Fruit fly (Drosophila melanogaster) whole organism, embryonic: ENCODE results near the gene CG43156.

ENCODE experiments used
- Atf3 ChIP-seq: fragments of 200-800 bp; sonication (Bioruptor generic); optimal IDR thresholded peaks from 3 replicates; lab custom pipeline; 2016; ENCODE audit warnings: missing biosample characterization, missing genetic modification characterization
- Awh ChIP-seq: fragments of 200-800 bp; sonication (Bioruptor generic); IDR thresholded peaks from 2 replicates; pipeline ENCODE4, ENCODE4 v1.3.6; 2022; ENCODE audit warnings: missing biosample characterization, missing genetic modification characterization
- CG10321 ChIP-seq: fragments of 200-800 bp; sonication (Bioruptor generic); IDR thresholded peaks from 2 replicates; pipeline ENCODE4 v1.3.6; 2022; ENCODE audit warnings: missing biosample characterization, missing genetic modification characterization
- CG12236 ChIP-seq: fragments of 200-800 bp; sonication (Bioruptor generic); optimal IDR thresholded peaks from 2 replicates; lab custom pipeline; 2016; ENCODE audit warnings: missing biosample characterization, missing genetic modification characterization
- CG17328 ChIP-seq: fragments of 200-800 bp; sonication (Bioruptor generic); IDR thresholded peaks from 2 replicates; pipeline ENCODE4 v1.3.6; 2022; ENCODE audit warnings: missing biosample characterization, missing genetic modification characterization
- CG2199 ChIP-seq: fragments of 200-800 bp; sonication (Bioruptor generic); IDR thresholded peaks from 3 replicates; pipeline ENCODE4 v1.3.6; 2022; ENCODE audit warnings: missing biosample characterization, missing genetic modification characterization
- CG33213 ChIP-seq: fragments of 200-800 bp; sonication (Bioruptor generic); optimal IDR thresholded peaks from 3 replicates; lab custom pipeline; 2016; ENCODE audit warnings: missing biosample characterization, missing genetic modification characterization
- CG33557 ChIP-seq: fragments of 200-800 bp; sonication (Bioruptor generic); optimal IDR thresholded peaks from 2 replicates; lab custom pipeline; 2019; ENCODE audit warnings: missing biosample characterization, mild to moderate bottlenecking, missing genetic modification characterization, moderate library complexity
- CG34422 ChIP-seq: fragments of 200-800 bp; sonication (Bioruptor generic); IDR thresholded peaks from 3 replicates; pipeline ENCODE4 v1.3.6; 2022; ENCODE audit warnings: missing biosample characterization, missing genetic modification characterization
- CG3995 ChIP-seq: fragments of 200-800 bp; sonication (Bioruptor generic); optimal IDR thresholded peaks from 3 replicates; lab custom pipeline; 2016; ENCODE audit warnings: missing biosample characterization, missing genetic modification characterization
- CG4730 ChIP-seq: fragments of 200-800 bp; sonication (Bioruptor generic); IDR thresholded peaks from 2 replicates; pipeline ENCODE4 v1.3.6; 2022; ENCODE audit warnings: missing biosample characterization, missing genetic modification characterization
- CG6791 ChIP-seq: fragments of 200-800 bp; sonication (Bioruptor generic); IDR thresholded peaks from 3 replicates; pipeline ENCODE4 v1.3.6; 2022; ENCODE audit warnings: missing biosample characterization, missing genetic modification characterization; ENCODE audit not compliant: partially characterized antibody
- CG7839 ChIP-seq: fragments of 200-800 bp; sonication (Bioruptor generic); optimal IDR thresholded peaks from 3 replicates; lab custom pipeline; 2018; ENCODE audit warnings: missing biosample characterization, mild to moderate bottlenecking, missing genetic modification characterization, moderate library complexity
- CG7928 ChIP-seq: fragments of 200-800 bp; sonication (Bioruptor generic); optimal IDR thresholded peaks from 2 replicates; lab custom pipeline; 2017; ENCODE audit warnings: missing biosample characterization, mild to moderate bottlenecking, missing genetic modification characterization
- CG8388 ChIP-seq: fragments of 200-800 bp; sonication (Bioruptor generic); optimal IDR thresholded peaks from 2 replicates; lab custom pipeline; 2019; ENCODE audit warnings: missing biosample characterization, mild to moderate bottlenecking, missing genetic modification characterization, moderate library complexity
- CG8924 ChIP-seq: fragments of 200-800 bp; optimal IDR thresholded peaks from 3 replicates; lab custom pipeline; 2019; ENCODE audit warnings: missing biosample characterization, mild to moderate bottlenecking, missing genetic modification characterization, moderate library complexity
- CG9797 ChIP-seq: fragments of 200-800 bp; sonication (Bioruptor generic); optimal IDR thresholded peaks from 3 replicates; lab custom pipeline; 2018; ENCODE audit warnings: missing biosample characterization, mild to moderate bottlenecking, missing genetic modification characterization
- CkIIα-i1 ChIP-seq: fragments of 200-800 bp; sonication (Bioruptor generic); IDR thresholded peaks from 2 replicates; pipeline ENCODE4 v1.3.6; 2022; ENCODE audit warnings: missing biosample characterization, missing genetic modification characterization
- D19B ChIP-seq: fragments of 200-800 bp; sonication (Bioruptor generic); optimal IDR thresholded peaks from 2 replicates; lab custom pipeline; 2017; ENCODE audit warnings: missing biosample characterization, mild to moderate bottlenecking, missing genetic modification characterization
- Dfd ChIP-seq, 2 experiments: fragments of >200 bp; optimal IDR thresholded peaks; 2 replicates each; lab custom pipeline; 2017; ENCODE audit warnings: missing biosample characterization in 2 of 2, missing genetic modification characterization in 2 of 2
- Dip3 ChIP-seq: fragments of 200-800 bp; sonication (Bioruptor generic); optimal IDR thresholded peaks from 3 replicates; lab custom pipeline; 2016; ENCODE audit warnings: missing biosample characterization, missing genetic modification characterization
- Gug ChIP-seq: fragments of 200-800 bp; sonication (Bioruptor generic); IDR thresholded peaks from 4 replicates; pipeline ENCODE4 v1.3.6; 2022; ENCODE audit warnings: missing biosample characterization, missing genetic modification characterization
- H2.0 ChIP-seq: fragments of 200-800 bp; sonication (Bioruptor generic); IDR thresholded peaks from 2 replicates; pipeline ENCODE4 v1.3.6; 2022; ENCODE audit warnings: missing biosample characterization, missing genetic modification characterization
- HHEX ChIP-seq: fragments of 200-800 bp; sonication (Bioruptor generic); optimal IDR thresholded peaks from 3 replicates; lab custom pipeline; 2017; ENCODE audit warnings: missing biosample characterization, mild to moderate bottlenecking, missing genetic modification characterization, missing genetic modification reagents
- HLHmδ ChIP-seq: fragments of 200-800 bp; sonication (Bioruptor generic); optimal IDR thresholded peaks from 2 replicates; lab custom pipeline; 2018; ENCODE audit warnings: missing biosample characterization, mild to moderate bottlenecking, missing genetic modification characterization, moderate library complexity
- HmgD ChIP-seq: fragments of 200-800 bp; sonication (Bioruptor generic); optimal IDR thresholded peaks from 3 replicates; lab custom pipeline; 2016; ENCODE audit warnings: missing biosample characterization, missing genetic modification characterization
- Hmx ChIP-seq: fragments of 200-800 bp; sonication (Bioruptor generic); optimal IDR thresholded peaks from 2 replicates; lab custom pipeline; 2016; ENCODE audit warnings: missing biosample characterization, missing genetic modification characterization
- Lim3 ChIP-seq: fragments of 200-800 bp; sonication (Bioruptor generic); IDR thresholded peaks from 2 replicates; pipeline ENCODE4 v1.3.6; 2022; ENCODE audit warnings: missing biosample characterization, missing genetic modification characterization
- Meics ChIP-seq: fragments of 200-800 bp; sonication (Bioruptor generic); optimal IDR thresholded peaks from 2 replicates; lab custom pipeline; 2017; ENCODE audit warnings: missing biosample characterization, mild to moderate bottlenecking, missing genetic modification characterization
- Neu2 ChIP-seq: fragments of 200-800 bp; sonication (Bioruptor generic); optimal IDR thresholded peaks from 3 replicates; lab custom pipeline; 2016; ENCODE audit warnings: missing biosample characterization, missing genetic modification characterization, borderline replicate concordance
- NfI ChIP-seq: fragments of 200-800 bp; sonication (Bioruptor generic); optimal IDR thresholded peaks from 3 replicates; lab custom pipeline; 2018; ENCODE audit warnings: missing biosample characterization, mild to moderate bottlenecking, missing genetic modification characterization, moderate library complexity
- Oaz ChIP-seq: fragments of 200-800 bp; sonication (Bioruptor generic); IDR thresholded peaks from 2 replicates; pipeline ENCODE4 v1.3.6; 2022; ENCODE audit warnings: missing biosample characterization, missing genetic modification characterization
- Trl ChIP-seq, 3 experiments: fragments of >200 bp in 2 of 3; fragments of 200-800 bp in 1 of 3; sonication (Bioruptor generic) in 1 of 3; optimal IDR thresholded peaks; 2 replicates in 1 of 3; 3 replicates in 2 of 3; lab custom pipeline; 2016 to 2017; ENCODE audit warnings: missing biosample characterization in 1 of 3, missing genetic modification characterization in 1 of 3
- al ChIP-seq: fragments of 200-800 bp; sonication (Bioruptor generic); IDR thresholded peaks from 2 replicates; pipeline ENCODE4 v1.3.6; 2022; ENCODE audit warnings: missing biosample characterization, missing genetic modification characterization
- aop ChIP-seq: fragments of 200-800 bp; sonication (Bioruptor generic); IDR thresholded peaks from 2 replicates; pipeline ENCODE4 v1.3.6; 2022; ENCODE audit warnings: missing biosample characterization, missing genetic modification characterization
- br ChIP-seq: fragments of >200 bp; optimal IDR thresholded peaks from 2 replicates; lab custom pipeline; 2017
- crp ChIP-seq, 2 experiments: fragments of 200-800 bp; sonication (Bioruptor generic); optimal IDR thresholded peaks; 2 replicates in 1 of 2; 3 replicates in 1 of 2; lab custom pipeline; 2017; ENCODE audit warnings: missing biosample characterization in 2 of 2, missing genetic modification characterization in 2 of 2, mild to moderate bottlenecking in 1 of 2, moderate library complexity in 1 of 2
- exex ChIP-seq: fragments of 200-800 bp; sonication (Bioruptor generic); optimal IDR thresholded peaks from 4 replicates; lab custom pipeline; 2018; ENCODE audit warnings: missing biosample characterization, mild to moderate bottlenecking, missing genetic modification characterization, moderate library complexity
- eyg ChIP-seq: fragments of 200-800 bp; sonication (Bioruptor generic); optimal IDR thresholded peaks from 3 replicates; lab custom pipeline; 2016; ENCODE audit warnings: missing biosample characterization, missing genetic modification characterization
- hkb ChIP-seq, 2 experiments: fragments of 200-800 bp in 1 of 2; fragments of >200 bp in 1 of 2; sonication (Bioruptor generic) in 1 of 2; IDR thresholded peaks in 1 of 2; optimal IDR thresholded peaks in 1 of 2; 2 replicates each; pipeline versions ENCODE4 v1.3.6 to Lab custom; 2017 to 2022; ENCODE audit warnings: missing biosample characterization in 1 of 2, missing genetic modification characterization in 1 of 2
- odd ChIP-seq: fragments of 200-800 bp; sonication (Bioruptor generic); optimal IDR thresholded peaks from 2 replicates; lab custom pipeline; 2017; ENCODE audit warnings: missing biosample characterization, mild to moderate bottlenecking, missing genetic modification characterization
- pho ChIP-seq: fragments of 200-800 bp; sonication (Bioruptor generic); optimal IDR thresholded peaks from 2 replicates; lab custom pipeline; 2016; ENCODE audit warnings: missing biosample characterization, missing genetic modification characterization
- pum ChIP-seq: fragments of 200-800 bp; sonication (Bioruptor generic); optimal IDR thresholded peaks from 2 replicates; lab custom pipeline; 2016; ENCODE audit warnings: missing biosample characterization, missing genetic modification characterization
- pzg ChIP-seq: fragments of 200-800 bp; sonication (Bioruptor generic); optimal IDR thresholded peaks from 3 replicates; lab custom pipeline; 2018; ENCODE audit warnings: missing biosample characterization, mild to moderate bottlenecking, missing genetic modification characterization, moderate library complexity
- scrt ChIP-seq: fragments of 200-800 bp; sonication (Bioruptor generic); optimal IDR thresholded peaks from 2 replicates; lab custom pipeline; 2018; ENCODE audit warnings: missing biosample characterization, mild to moderate bottlenecking, missing genetic modification characterization, moderate library complexity
- twi ChIP-seq: fragments of 200-800 bp; optimal IDR thresholded peaks from 2 replicates; lab custom pipeline; 2019; ENCODE audit warnings: missing biosample characterization, mild to moderate bottlenecking, missing genetic modification characterization, moderate library complexity
- vvl ChIP-seq: fragments of 200-800 bp; sonication (Bioruptor generic); IDR thresholded peaks from 2 replicates; pipeline ENCODE4 v1.3.6; 2022; ENCODE audit warnings: missing biosample characterization, missing genetic modification characterization
- zfh2 ChIP-seq: fragments of 200-800 bp; sonication (Bioruptor generic); optimal IDR thresholded peaks from 2 replicates; lab custom pipeline; 2016; ENCODE audit warnings: missing biosample characterization, missing genetic modification characterization

Gene CG43156

DNA sequence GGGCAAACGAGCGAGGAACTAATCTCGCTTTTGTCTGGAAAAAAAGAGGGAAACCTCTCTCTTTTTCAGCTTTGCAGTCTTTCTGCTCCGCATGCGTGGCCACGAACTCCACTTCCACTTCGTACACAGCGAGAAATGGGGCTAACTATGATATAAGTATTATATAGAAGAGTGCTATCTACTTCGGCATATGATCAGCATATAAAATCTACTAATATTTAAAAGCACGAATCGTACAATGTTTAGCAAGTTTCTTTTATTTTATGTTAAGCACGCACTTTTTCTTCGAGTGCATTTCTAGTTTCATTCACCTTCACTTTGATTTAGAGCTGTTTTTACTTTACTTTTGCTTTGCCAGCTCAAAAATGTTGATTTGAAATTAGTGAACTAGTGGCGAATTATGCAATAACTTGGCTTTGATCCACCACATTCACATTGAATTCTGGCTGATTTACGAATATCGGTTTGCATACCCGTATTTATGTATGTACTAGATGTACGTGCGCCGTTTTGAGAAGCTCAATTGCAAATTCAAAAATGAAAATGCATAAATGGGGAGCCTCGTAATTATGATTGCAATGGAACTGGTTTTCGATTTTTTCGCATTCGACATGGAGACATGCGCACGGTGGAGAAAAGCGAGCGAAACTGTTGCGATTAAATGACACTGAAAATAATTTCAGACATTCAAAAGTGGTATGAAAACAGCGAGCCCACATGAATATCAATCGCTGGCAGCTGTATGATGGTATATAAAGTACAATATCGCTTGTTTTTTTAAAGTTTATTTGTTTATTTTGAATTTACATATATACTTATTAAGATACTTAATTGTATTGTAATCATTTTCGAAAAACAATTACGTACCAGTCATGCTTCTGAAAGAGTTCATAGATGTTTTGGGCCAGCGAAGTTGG lies 48.9 kb downstream of the CG43156 start (continued):
- TF ChIP-seq HHEX (peak; percentile 32), Dip3 (GFP tag; lab: Kevin White, UChicago) (peak; percentile 28), crp (GFP tag; optimal IDR thresholded peaks at IDR 0.05; lab: Kevin White, UChicago) (no peak), CG33557 (GFP tag; lab: Kevin White, UChicago) (peak; percentile 53), Lim3 (no peak), eyg (GFP tag; lab: Kevin White, UChicago) (peak; percentile 55), CG2199 (GFP tag; lab: Robert Waterston, UW) (peak; percentile 62; the same call in 2 of the 3 replicates), Awh (GFP tag; lab: Robert Waterston, UW) (peak; percentile 92), CG4730 (peak; percentile 79), CG17328 (peak; percentile 72), CG3995 (GFP tag; lab: Kevin White, UChicago) (no peak), pzg (GFP tag; lab: Kevin White, UChicago) (no peak), NfI (GFP tag; lab: Kevin White, UChicago) (peak; percentile 60), HmgD (GFP tag; lab: Kevin White, UChicago) (no peak), Meics (GFP tag; lab: Kevin White, UChicago) (peak; percentile 51), CG7839 (tag; lab: Kevin White, UChicago) (peak; percentile 91), scrt (GFP tag; lab: Kevin White, UChicago) (peak; percentile 35), Neu2 (no peak), CG7928 (peak; percentile 36), Dfd (GFP tag; optimal IDR thresholded peaks at IDR 0.05; lab: Kevin White, UChicago) (no peak), CG8924 (tag; lab: Kevin White, UChicago) (peak; percentile 74), HLHmδ (no peak), CkIIα-i1 (GFP tag; lab: Robert Waterston, UW) (no peak), Oaz (GFP tag; lab: Robert Waterston, UW) (peak; percentile 70), hkb (optimal IDR thresholded peaks at IDR 0.05; lab: Kevin White, UChicago) (no peak), hkb (GFP tag; IDR thresholded peaks at IDR 0.05; lab: Robert Waterston, UW) (peak; percentile 80), CG6791 (no peak), Gug (GFP tag; lab: Robert Waterston, UW) (peak; percentile 70; the same call in 3 of the 4 replicates), exex (no peak), H2.0 (peak; percentile 69), CG34422 (GFP tag; lab: Robert Waterston, UW) (peak; percentile 76), CG9797 (GFP tag; lab: Kevin White, UChicago) (no peak), CG10321 (GFP tag; lab: Robert Waterston, UW) (no peak; the same call in 1 of the 2 replicates), Hmx (GFP tag; lab: Kevin White, UChicago) (peak; percentile 56), Trl (optimal IDR thresholded peaks at IDR 0.05; lab: Kevin White, UChicago) (no peak), Trl (GFP tag; optimal IDR thresholded peaks at IDR 0.05; lab: Kevin White, UChicago) (peak; percentile 67), Atf3 (GFP tag; lab: Kevin White, UChicago) (peak; percentile 11), CG12236 (GFP tag; lab: Kevin White, UChicago) (peak; percentile 22), pum (peak; percentile 82), vvl (GFP tag; lab: Robert Waterston, UW) (peak; percentile 90), aop (GFP tag; lab: Robert Waterston, UW) (0 out of 2 replicates have a peak, but pooled peaks have one; percentile 44), D19B (GFP tag; lab: Kevin White, UChicago) (no peak), twi (tag; lab: Kevin White, UChicago) (peak; percentile 32), br (lab: Kevin White, UChicago) (no peak), pho (GFP tag; lab: Kevin White, UChicago) (no peak), CG8388 (peak; percentile 71), CG33213 (GFP tag; lab: Kevin White, UChicago) (peak; percentile 21), odd (GFP tag; lab: Kevin White, UChicago) (peak; percentile 36), zfh2 (GFP tag; lab: Kevin White, UChicago) (peak; percentile 14), al (GFP tag; lab: Robert Waterston, UW) (0 out of 2 replicates have a peak, but pooled peaks have one; percentile 30)
